Fruit fly (Drosophila melanogaster) whole organism, prepupa: ENCODE measurements around the gene CG12155.

ENCODE experiments used
- CG11294 ChIP-seq: fragments of 200-800 bp; sonication (Bioruptor generic); IDR thresholded peaks from 2 replicates; pipeline ENCODE4 v1.3.6; 2022; ENCODE audit warnings: missing biosample characterization, missing genetic modification characterization
- CG6854 ChIP-seq: fragments of 200-800 bp; sonication (Bioruptor generic); optimal IDR thresholded peaks from 2 replicates; lab custom pipeline; 2017; ENCODE audit warnings: missing biosample characterization, mild to moderate bottlenecking, missing genetic modification characterization
- Hr39 ChIP-seq: fragments of 200-800 bp; sonication (Bioruptor generic); optimal IDR thresholded peaks from 2 replicates; lab custom pipeline; 2016; ENCODE audit warnings: missing biosample characterization, missing genetic modification characterization
- ss ChIP-seq, 2 experiments: fragments of 200-800 bp; sonication (Bioruptor generic); optimal IDR thresholded peaks; 2 replicates in 1 of 2; 3 replicates in 1 of 2; lab custom pipeline; 2017 to 2018; ENCODE audit warnings: mild to moderate bottlenecking in 2 of 2, missing biosample characterization in 2 of 2, missing genetic modification characterization in 2 of 2, moderate library complexity in 1 of 2
- vri ChIP-seq: fragments of 200-800 bp; sonication (Bioruptor generic); optimal IDR thresholded peaks from 3 replicates; lab custom pipeline; 2016; ENCODE audit warnings: missing biosample characterization, mild to moderate bottlenecking, missing genetic modification characterization

dm6 chrX:7692740-7693064 lies 35.9 kb upstream of the CG12155 start:
- TF ChIP-seq CG11294 (GFP tag; lab: Robert Waterston, UW) (peak; percentile 73), CG6854 (GFP tag; lab: Kevin White, UChicago) (no peak), vri (GFP tag; lab: Kevin White, UChicago) (no peak), Hr39 (peak; percentile 78), ss (GFP tag; optimal IDR thresholded peaks at IDR 0.05; lab: Kevin White, UChicago) (no peak)
